Worm (Caenorhabditis elegans): Measurements from ENCODE around the gene ZK1307.3.

The ZK1307.3 gene

DNA sequence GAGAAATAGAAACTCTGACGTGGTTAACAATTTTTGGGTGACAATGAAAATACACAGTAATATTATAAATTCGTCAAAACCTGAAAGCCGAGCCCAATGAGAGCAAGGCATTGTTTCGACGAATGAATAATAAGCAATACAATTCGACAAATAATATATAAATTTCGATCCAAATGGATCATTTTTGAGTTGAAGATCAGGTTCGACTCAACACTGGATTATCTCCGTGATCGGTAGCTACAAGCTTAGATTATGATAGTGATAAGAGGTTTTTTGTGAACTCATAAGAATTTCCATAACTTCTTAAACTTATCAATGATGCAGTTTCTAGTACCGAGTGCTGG lies 34.9 kb downstream of the ZK1307.3 start:
- TF ChIP-seq hnd-1 (tag; optimal IDR thresholded peaks at IDR 0.05) (no peak), flt-1 (GFP tag; IDR thresholded peaks at IDR 0.05) (no peak), F13C5.2 (tag; optimal IDR thresholded peaks at IDR 0.05) (no peak), sea-1 (GFP tag; conservative IDR thresholded peaks at IDR 0.05) (no peak), ceh-36 (tag; optimal IDR thresholded peaks at IDR 0.05) (no peak), tbx-37 (GFP tag; conservative IDR thresholded peaks at IDR 0.05) (no peak), hmg-4 (GFP tag; optimal IDR thresholded peaks at IDR 0.05) (no peak), aly-1 (tag; optimal IDR thresholded peaks at IDR 0.05) (no peak), B0310.2 (tag; optimal IDR thresholded peaks at IDR 0.05) (no peak), hmbx-1 (tag; optimal IDR thresholded peaks at IDR 0.05) (no peak), scrt-1 (GFP tag; IDR thresholded peaks at IDR 0.05) (no peak), ets-7 (tag; optimal IDR thresholded peaks at IDR 0.05) (no peak), tbx-11 (GFP tag; IDR thresholded peaks at IDR 0.05) (no peak), tra-4 (tag; optimal IDR thresholded peaks at IDR 0.05) (no peak), pes-1 (GFP tag; IDR thresholded peaks at IDR 0.05) (no peak)

- TF ChIP-seq tbx-37 (GFP tag; conservative IDR thresholded peaks at IDR 0.05) (no peak), sea-1 (GFP tag; conservative IDR thresholded peaks at IDR 0.05) (no peak), tra-4 (tag; optimal IDR thresholded peaks at IDR 0.05) (no peak), ceh-13 (GFP tag; optimal IDR thresholded peaks at IDR 0.05) (no peak), hnd-1 (tag; optimal IDR thresholded peaks at IDR 0.05) (no peak), flt-1 (GFP tag; IDR thresholded peaks at IDR 0.05) (no peak), ama-1 (optimal IDR thresholded peaks at IDR 0.05) (no peak), tbx-11 (GFP tag; IDR thresholded peaks at IDR 0.05) (no peak), hmbx-1 (tag; optimal IDR thresholded peaks at IDR 0.05) (no peak), F13C5.2 (tag; optimal IDR thresholded peaks at IDR 0.05) (no peak), hmg-4 (GFP tag; optimal IDR thresholded peaks at IDR 0.05) (no peak), scrt-1 (GFP tag; IDR thresholded peaks at IDR 0.05) (no peak), aly-1 (tag; optimal IDR thresholded peaks at IDR 0.05) (no peak), B0310.2 (tag; optimal IDR thresholded peaks at IDR 0.05) (no peak), pes-1 (GFP tag; IDR thresholded peaks at IDR 0.05) (no peak), ets-7 (tag; optimal IDR thresholded peaks at IDR 0.05) (no peak)
Observed at ce11 chrII:9617039-9617901, 35.5 kb downstream of the ZK1307.3 start, which contains the start of gene hal-3. Gene hal-3, minus strand, starts transcription at chrII:9617125.

ce11 chrII:9614728-9615127 lies 38.1 kb downstream of the ZK1307.3 start, which contains the start of gene hlh-6:
Gene hlh-6, minus strand, starts transcription at chrII:9614828.
- TF ChIP-seq tra-4 (tag; optimal IDR thresholded peaks at IDR 0.05) (no peak), pes-1 (GFP tag; IDR thresholded peaks at IDR 0.05) (no peak), sea-1 (GFP tag; conservative IDR thresholded peaks at IDR 0.05) (no peak), ceh-13 (GFP tag; optimal IDR thresholded peaks at IDR 0.05) (no peak), B0310.2 (tag; optimal IDR thresholded peaks at IDR 0.05) (no peak), aly-1 (tag; optimal IDR thresholded peaks at IDR 0.05) (no peak), tbx-11 (GFP tag; IDR thresholded peaks at IDR 0.05) (no peak), scrt-1 (GFP tag; IDR thresholded peaks at IDR 0.05) (no peak), hnd-1 (tag; optimal IDR thresholded peaks at IDR 0.05) (no peak), ets-7 (tag; optimal IDR thresholded peaks at IDR 0.05) (no peak), F13C5.2 (tag; optimal IDR thresholded peaks at IDR 0.05) (no peak)

DNA sequence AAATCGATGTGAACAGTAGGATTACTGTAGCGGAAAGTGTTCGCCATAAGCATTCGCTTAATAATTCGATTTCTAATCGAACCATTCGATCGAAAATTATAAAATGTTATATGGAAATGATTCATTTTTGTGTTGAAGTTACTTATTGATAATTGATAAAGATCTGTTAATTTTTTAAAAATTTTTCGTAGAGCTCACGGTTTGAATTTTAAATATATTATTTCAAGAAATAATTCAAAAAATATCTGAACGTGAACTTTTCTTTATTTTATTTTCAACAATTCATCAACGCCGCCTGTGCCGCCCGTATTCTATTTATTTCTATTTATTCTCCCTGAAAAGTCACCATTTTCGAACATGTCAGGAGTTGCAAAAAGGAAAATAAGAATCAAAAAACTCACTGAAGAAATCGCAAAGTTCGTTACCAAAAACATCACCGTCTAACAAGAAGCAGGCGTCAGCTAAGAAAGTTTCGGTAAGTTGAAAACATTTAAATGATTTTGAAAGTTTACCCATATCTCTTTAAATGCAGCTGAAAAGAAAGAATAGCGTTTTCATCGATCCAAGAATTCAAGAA lies 41.4 kb downstream of the ZK1307.3 start, which contains the start of the genes T15H9.5 and T15H9.4:
Gene T15H9.5 (minus strand): TSS at position 101 of the 577 bp plus-strand sequence.
Gene T15H9.4 (plus strand): TSS at position 527 of the 577 bp plus-strand sequence.
- TF ChIP-seq B0310.2 (tag; optimal IDR thresholded peaks at IDR 0.05) (no peak), hnd-1 (tag; optimal IDR thresholded peaks at IDR 0.05) (no peak), pes-1 (GFP tag; IDR thresholded peaks at IDR 0.05) (no peak), ama-1 (optimal IDR thresholded peaks at IDR 0.05) (no peak), ceh-36 (tag; optimal IDR thresholded peaks at IDR 0.05) (no peak), F13C5.2 (tag; optimal IDR thresholded peaks at IDR 0.05) (no peak), hmg-4 (GFP tag; optimal IDR thresholded peaks at IDR 0.05) (no peak), hmbx-1 (tag; optimal IDR thresholded peaks at IDR 0.05) (no peak), flt-1 (GFP tag; IDR thresholded peaks at IDR 0.05) (no peak), tbx-11 (GFP tag; IDR thresholded peaks at IDR 0.05) (no peak), ets-7 (tag; optimal IDR thresholded peaks at IDR 0.05) (no peak), tra-4 (tag; optimal IDR thresholded peaks at IDR 0.05) (no peak), aly-1 (tag; optimal IDR thresholded peaks at IDR 0.05) (no peak), sea-1 (GFP tag; conservative IDR thresholded peaks at IDR 0.05) (no peak), scrt-1 (GFP tag; IDR thresholded peaks at IDR 0.05) (no peak), tbx-37 (GFP tag; conservative IDR thresholded peaks at IDR 0.05) (no peak), ceh-13 (GFP tag; optimal IDR thresholded peaks at IDR 0.05) (no peak)

- TF ChIP-seq tra-4 (tag; optimal IDR thresholded peaks at IDR 0.05): no peak
- no peak for TF ChIP-seq ceh-36 (tag; optimal IDR thresholded peaks at IDR 0.05)
- no peak for TF ChIP-seq F13C5.2 (tag; optimal IDR thresholded peaks at IDR 0.05)
- no peak for TF ChIP-seq sea-1 (GFP tag; conservative IDR thresholded peaks at IDR 0.05)
- no peak for TF ChIP-seq ceh-13 (GFP tag; optimal IDR thresholded peaks at IDR 0.05)
- TF ChIP-seq B0310.2 (tag; optimal IDR thresholded peaks at IDR 0.05): no peak
- TF ChIP-seq tbx-37 (GFP tag; conservative IDR thresholded peaks at IDR 0.05): no peak
- no peak for TF ChIP-seq ets-7 (tag; optimal IDR thresholded peaks at IDR 0.05)
- no peak for TF ChIP-seq flt-1 (GFP tag; IDR thresholded peaks at IDR 0.05)
- no peak for TF ChIP-seq ama-1 (optimal IDR thresholded peaks at IDR 0.05)
- TF ChIP-seq hnd-1 (tag; optimal IDR thresholded peaks at IDR 0.05): no peak
Observed at ce11 chrII:9609296-9609695, 43.5 kb downstream of the ZK1307.3 start, which contains the start of gene pap-2. Gene pap-2, minus strand, starts transcription at chrII:9609396.

DNA sequence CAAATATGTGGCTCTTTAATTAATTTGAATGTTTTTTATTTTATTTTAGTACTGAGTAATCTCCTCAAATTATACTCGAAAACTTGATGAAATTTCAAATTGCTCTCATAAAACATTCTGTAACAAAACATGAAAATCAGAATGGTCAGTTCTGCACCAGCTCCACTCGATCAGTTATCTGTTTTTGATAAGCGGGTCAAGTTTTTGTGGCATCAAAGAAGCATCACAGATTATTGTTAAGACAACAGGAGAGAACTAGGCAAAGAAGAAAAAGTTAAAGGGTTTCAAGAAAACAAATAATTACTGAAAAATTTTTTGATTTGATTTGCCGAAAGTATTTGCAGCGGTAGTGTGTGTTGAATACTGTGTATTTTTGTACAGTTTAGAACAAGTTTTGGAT lies 45.7 kb downstream of the ZK1307.3 start:
- TF ChIP-seq hmg-4 (GFP tag; optimal IDR thresholded peaks at IDR 0.05) (no peak), hmbx-1 (tag; optimal IDR thresholded peaks at IDR 0.05) (no peak), flt-1 (GFP tag; IDR thresholded peaks at IDR 0.05) (no peak), ceh-13 (GFP tag; optimal IDR thresholded peaks at IDR 0.05) (no peak), tra-4 (tag; optimal IDR thresholded peaks at IDR 0.05) (no peak), F13C5.2 (tag; optimal IDR thresholded peaks at IDR 0.05) (no peak)
